Fruit fly (Drosophila melanogaster) whole organism, embryonic: ENCODE results near the gene ple.

Experiments used
- Ada2b ChIP-seq: fragments of 200-800 bp; sonication (Bioruptor generic); IDR thresholded peaks from 2 replicates; pipeline ENCODE4 v1.3.6; 2022; ENCODE audit warnings: missing biosample characterization, missing genetic modification characterization
- Atf3 ChIP-seq: fragments of 200-800 bp; sonication (Bioruptor generic); optimal IDR thresholded peaks from 3 replicates; lab custom pipeline; 2016; ENCODE audit warnings: missing biosample characterization, missing genetic modification characterization
- BEAF-32 ChIP-seq: fragments of 200-800 bp; sonication (Bioruptor generic); optimal IDR thresholded peaks from 3 replicates; lab custom pipeline; 2017; ENCODE audit warnings: missing biosample characterization, missing genetic modification characterization, mild to moderate bottlenecking, moderate library complexity, missing genetic modification reagents
- CG10654 ChIP-seq: fragments of 200-800 bp; sonication (Bioruptor generic); optimal IDR thresholded peaks from 2 replicates; lab custom pipeline; 2016; ENCODE audit warnings: missing biosample characterization, missing genetic modification characterization
- CG10959 ChIP-seq: fragments of 200-800 bp; sonication (Bioruptor generic); IDR thresholded peaks from 2 replicates; pipeline ENCODE4 v1.3.6; 2022; ENCODE audit warnings: missing biosample characterization, missing genetic modification characterization
- CG12155 ChIP-seq: fragments of 200-800 bp; sonication (Bioruptor generic); optimal IDR thresholded peaks from 3 replicates; lab custom pipeline; 2016; ENCODE audit warnings: missing biosample characterization, missing genetic modification characterization
- CG12659 ChIP-seq: fragments of 200-800 bp; sonication (Bioruptor generic); optimal IDR thresholded peaks from 3 replicates; lab custom pipeline; 2017; ENCODE audit warnings: mild to moderate bottlenecking, missing biosample characterization, missing genetic modification reagents, missing genetic modification characterization
- CG12942 ChIP-seq: fragments of 200-800 bp; sonication (Bioruptor generic); optimal IDR thresholded peaks from 3 replicates; lab custom pipeline; 2016; ENCODE audit warnings: missing biosample characterization, missing genetic modification characterization
- CG13287 ChIP-seq: fragments of 200-800 bp; sonication (Bioruptor generic); IDR thresholded peaks from 2 replicates; pipeline ENCODE4 v1.3.6; 2022; ENCODE audit warnings: missing biosample characterization, missing genetic modification characterization; ENCODE audit not compliant: partially characterized antibody
- CG13775 ChIP-seq: fragments of 200-800 bp; sonication (Bioruptor generic); optimal IDR thresholded peaks from 3 replicates; lab custom pipeline; 2017; ENCODE audit warnings: missing biosample characterization, mild to moderate bottlenecking, missing genetic modification characterization
- CG13894 ChIP-seq: fragments of 200-800 bp; sonication (Bioruptor generic); optimal IDR thresholded peaks from 3 replicates; lab custom pipeline; 2018; ENCODE audit warnings: missing biosample characterization, mild to moderate bottlenecking, missing genetic modification characterization, moderate library complexity
- CG14860 ChIP-seq: fragments of 200-800 bp; sonication (Bioruptor generic); IDR thresholded peaks from 3 replicates; pipeline ENCODE4 v1.3.6; 2022; ENCODE audit warnings: missing biosample characterization, missing genetic modification characterization; ENCODE audit not compliant: partially characterized antibody
- CG15696 ChIP-seq: fragments of 200-800 bp; sonication (Bioruptor generic); optimal IDR thresholded peaks from 2 replicates; lab custom pipeline; 2019; ENCODE audit warnings: missing biosample characterization, mild to moderate bottlenecking, missing genetic modification characterization, moderate library complexity
- CG1602 ChIP-seq: fragments of 200-800 bp; sonication (Bioruptor generic); optimal IDR thresholded peaks from 3 replicates; lab custom pipeline; 2016; ENCODE audit warnings: missing biosample characterization, missing genetic modification characterization
- CG17829 ChIP-seq: fragments of 200-800 bp; optimal IDR thresholded peaks from 2 replicates; lab custom pipeline; 2019; ENCODE audit warnings: missing biosample characterization, mild to moderate bottlenecking, missing genetic modification characterization, moderate library complexity
- CG2120 ChIP-seq: fragments of 200-800 bp; sonication (Bioruptor generic); optimal IDR thresholded peaks from 3 replicates; lab custom pipeline; 2016; ENCODE audit warnings: missing biosample characterization, missing genetic modification characterization
- CG3407 ChIP-seq: fragments of 200-800 bp; sonication (Bioruptor generic); optimal IDR thresholded peaks from 2 replicates; lab custom pipeline; 2018; ENCODE audit warnings: missing biosample characterization, mild to moderate bottlenecking, missing genetic modification characterization
- CG34422 ChIP-seq: fragments of 200-800 bp; sonication (Bioruptor generic); IDR thresholded peaks from 3 replicates; pipeline ENCODE4 v1.3.6; 2022; ENCODE audit warnings: missing biosample characterization, missing genetic modification characterization
- CG4730 ChIP-seq: fragments of 200-800 bp; sonication (Bioruptor generic); IDR thresholded peaks from 2 replicates; pipeline ENCODE4 v1.3.6; 2022; ENCODE audit warnings: missing biosample characterization, missing genetic modification characterization
- CG4820 ChIP-seq: fragments of 200-800 bp; sonication (Bioruptor generic); optimal IDR thresholded peaks from 3 replicates; lab custom pipeline; 2016; ENCODE audit warnings: missing biosample characterization, missing genetic modification characterization
- CG6175 ChIP-seq: fragments of 200-800 bp; sonication (Bioruptor generic); IDR thresholded peaks from 3 replicates; pipeline ENCODE4 v1.3.6; 2022; ENCODE audit warnings: missing biosample characterization, missing genetic modification characterization
- CG7786 ChIP-seq: fragments of 200-800 bp; sonication (Bioruptor generic); optimal IDR thresholded peaks from 2 replicates; lab custom pipeline; 2016; ENCODE audit warnings: missing biosample characterization, missing genetic modification characterization
- CG9215 ChIP-seq: fragments of 200-800 bp; sonication (Bioruptor generic); IDR thresholded peaks from 2 replicates; pipeline ENCODE4 v1.3.6; 2022; ENCODE audit warnings: missing biosample characterization, missing genetic modification characterization
- CG9609 ChIP-seq: fragments of 200-800 bp; sonication (Bioruptor generic); optimal IDR thresholded peaks from 3 replicates; lab custom pipeline; 2016; ENCODE audit warnings: missing biosample characterization, missing genetic modification characterization
- CG9727 ChIP-seq: fragments of 200-800 bp; sonication (Bioruptor generic); optimal IDR thresholded peaks from 3 replicates; lab custom pipeline; 2017; ENCODE audit warnings: missing biosample characterization, mild to moderate bottlenecking, missing genetic modification characterization
- Dad ChIP-seq: fragments of 200-800 bp; sonication (Bioruptor generic); optimal IDR thresholded peaks from 3 replicates; lab custom pipeline; 2016; ENCODE audit warnings: missing biosample characterization, missing genetic modification characterization
- Elba2 ChIP-seq: fragments of 200-800 bp; sonication (Bioruptor generic); optimal IDR thresholded peaks from 3 replicates; lab custom pipeline; 2016; ENCODE audit warnings: missing biosample characterization, missing genetic modification characterization
- H2.0 ChIP-seq: fragments of 200-800 bp; sonication (Bioruptor generic); IDR thresholded peaks from 2 replicates; pipeline ENCODE4 v1.3.6; 2022; ENCODE audit warnings: missing biosample characterization, missing genetic modification characterization
- HLH3B ChIP-seq: fragments of 200-800 bp; sonication (Bioruptor generic); IDR thresholded peaks from 2 replicates; pipeline ENCODE4 v1.3.6; 2022; ENCODE audit warnings: missing biosample characterization, missing genetic modification characterization
- Hr3 ChIP-seq: fragments of 200-800 bp; sonication (Bioruptor generic); optimal IDR thresholded peaks from 3 replicates; lab custom pipeline; 2016; ENCODE audit warnings: missing biosample characterization, missing genetic modification characterization
- Rfx ChIP-seq: fragments of 200-800 bp; sonication (Bioruptor generic); IDR thresholded peaks from 2 replicates; pipeline ENCODE4 v1.3.6; 2022; ENCODE audit warnings: missing biosample characterization, missing genetic modification characterization
- Sry-β ChIP-seq: fragments of 200-800 bp; sonication (Bioruptor generic); optimal IDR thresholded peaks from 2 replicates; lab custom pipeline; 2018; ENCODE audit warnings: missing biosample characterization, mild to moderate bottlenecking, missing genetic modification characterization, moderate library complexity
- ab ChIP-seq: fragments of 200-800 bp; sonication (Bioruptor generic); optimal IDR thresholded peaks from 2 replicates; lab custom pipeline; 2016; ENCODE audit warnings: missing biosample characterization, missing genetic modification characterization
- ac ChIP-seq: fragments of 200-800 bp; sonication (Bioruptor generic); optimal IDR thresholded peaks from 3 replicates; lab custom pipeline; 2017; ENCODE audit warnings: missing biosample characterization, mild to moderate bottlenecking, missing genetic modification characterization
- fd96Cb ChIP-seq: fragments of 200-800 bp; sonication (Bioruptor generic); optimal IDR thresholded peaks from 2 replicates; lab custom pipeline; 2018; ENCODE audit warnings: missing biosample characterization, mild to moderate bottlenecking, missing genetic modification characterization, moderate library complexity
- gsb ChIP-seq: fragments of 200-800 bp; sonication (Bioruptor generic); IDR thresholded peaks from 2 replicates; pipeline ENCODE4 v1.3.6; 2022; ENCODE audit warnings: missing biosample characterization, missing genetic modification characterization
- ham ChIP-seq: fragments of 200-800 bp; sonication (Bioruptor generic); IDR thresholded peaks from 2 replicates; pipeline ENCODE4 v1.3.6; 2022; ENCODE audit warnings: missing biosample characterization, missing genetic modification characterization
- hb ChIP-seq: fragments of 200-800 bp; sonication (Bioruptor generic); IDR thresholded peaks from 3 replicates; pipeline ENCODE4 v1.3.6; 2022; ENCODE audit warnings: missing biosample characterization, missing genetic modification characterization; ENCODE audit not compliant: partially characterized antibody
- jumu ChIP-seq: fragments of 200-800 bp; sonication (Bioruptor generic); optimal IDR thresholded peaks from 3 replicates; lab custom pipeline; 2016; ENCODE audit warnings: missing biosample characterization, missing genetic modification characterization
- lmd ChIP-seq: fragments of 200-800 bp; sonication (Bioruptor generic); IDR thresholded peaks from 2 replicates; pipeline ENCODE4 v1.3.6; 2022; ENCODE audit warnings: missing biosample characterization, missing genetic modification characterization
- lola ChIP-seq, 3 experiments: fragments of >200 bp in 2 of 3; fragments of 200-800 bp in 1 of 3; sonication (Bioruptor generic) in 1 of 3; optimal IDR thresholded peaks; 2 replicates each; lab custom pipeline; 2017 to 2019; ENCODE audit warnings: missing biosample characterization in 3 of 3, missing genetic modification characterization in 3 of 3, mild to moderate bottlenecking in 1 of 3, moderate library complexity in 1 of 3
- mam ChIP-seq: fragments of 200-800 bp; sonication (Bioruptor generic); optimal IDR thresholded peaks from 3 replicates; lab custom pipeline; 2016; ENCODE audit warnings: missing biosample characterization, missing genetic modification characterization
- mirr ChIP-seq: fragments of 200-800 bp; sonication (Bioruptor generic); optimal IDR thresholded peaks from 3 replicates; lab custom pipeline; 2018; ENCODE audit warnings: missing biosample characterization, mild to moderate bottlenecking, missing genetic modification characterization
- nerfin-1 ChIP-seq: fragments of 200-800 bp; sonication (Bioruptor generic); optimal IDR thresholded peaks from 3 replicates; lab custom pipeline; 2019; ENCODE audit warnings: missing biosample characterization, mild to moderate bottlenecking, missing genetic modification characterization, moderate library complexity
- nerfin-2 ChIP-seq: fragments of 200-800 bp; sonication (Bioruptor generic); IDR thresholded peaks from 2 replicates; pipeline ENCODE4 v1.3.6; 2022; ENCODE audit warnings: missing biosample characterization, missing genetic modification characterization; ENCODE audit not compliant: partially characterized antibody
- rib ChIP-seq: fragments of 200-800 bp; sonication (Bioruptor generic); IDR thresholded peaks from 2 replicates; pipeline ENCODE4 v1.3.6; 2022; ENCODE audit warnings: missing biosample characterization, missing genetic modification characterization
- sisA ChIP-seq: fragments of 200-800 bp; sonication (Bioruptor generic); IDR thresholded peaks from 2 replicates; pipeline ENCODE4 v1.3.6; 2022; ENCODE audit warnings: missing biosample characterization, missing genetic modification characterization
- tgo ChIP-seq: fragments of 200-800 bp; sonication (Bioruptor generic); IDR thresholded peaks from 3 replicates; pipeline ENCODE4 v1.3.6; 2022; ENCODE audit warnings: missing biosample characterization, missing genetic modification characterization
- tna ChIP-seq: fragments of 200-800 bp; sonication (Bioruptor generic); IDR thresholded peaks from 2 replicates; pipeline ENCODE4 v1.3.6; 2022; ENCODE audit warnings: missing biosample characterization, missing genetic modification characterization; ENCODE audit not compliant: partially characterized antibody
- unc-4 ChIP-seq: fragments of 200-800 bp; sonication (Bioruptor generic); IDR thresholded peaks from 2 replicates; pipeline ENCODE4 v1.3.6; 2022; ENCODE audit warnings: missing biosample characterization, missing genetic modification characterization; ENCODE audit not compliant: partially characterized antibody

Gene ple

dm6 chr3L:6742974-6743345 lies 23.6 kb upstream of the ple start, which contains the start of gene dikar (continued):
- peak; percentile 8 for TF ChIP-seq CG4820 (GFP tag; lab: Kevin White, UChicago)
- peak; percentile 67 for TF ChIP-seq CG9215 (GFP tag; lab: Robert Waterston, UW)
- TF ChIP-seq mam (GFP tag; lab: Kevin White, UChicago) = peak; percentile 68
- TF ChIP-seq gsb (GFP tag; lab: Robert Waterston, UW) = peak; percentile 5; the same call in 1 of the 2 replicates
- TF ChIP-seq nerfin-1 (tag; lab: Kevin White, UChicago) = peak; percentile 67
- TF ChIP-seq CG4730 (GFP tag; lab: Robert Waterston, UW) = peak; percentile 45
- TF ChIP-seq fd96Cb (tag; lab: Kevin White, UChicago) = no peak
- TF ChIP-seq jumu = peak; percentile 22
- peak; percentile 66 for TF ChIP-seq sisA (GFP tag; lab: Robert Waterston, UW)
- TF ChIP-seq mirr (GFP tag; lab: Kevin White, UChicago) = no peak
- TF ChIP-seq CG14860 (GFP tag; lab: Robert Waterston, UW) = peak; percentile 67
- peak; percentile 71 for TF ChIP-seq CG13775 (GFP tag; lab: Kevin White, UChicago)
- no peak for TF ChIP-seq ham (GFP tag; lab: Robert Waterston, UW)
- no peak for TF ChIP-seq CG13894 (tag; lab: Kevin White, UChicago)
- peak; percentile 23; the same call in 1 of the 2 replicates for TF ChIP-seq HLH3B (GFP tag; lab: Robert Waterston, UW)
- peak; percentile 73 for TF ChIP-seq CG13287 (GFP tag; lab: Robert Waterston, UW)
- TF ChIP-seq CG15696 (tag; lab: Kevin White, UChicago) = peak; percentile 37
- TF ChIP-seq CG6175 = 0 out of 3 replicates have a peak, but pooled peaks have one; percentile 45
- peak; percentile 28 for TF ChIP-seq CG7786
- peak; percentile 77 for TF ChIP-seq CG34422
- TF ChIP-seq CG10959 (GFP tag; lab: Robert Waterston, UW) = peak; percentile 28; the same call in 1 of the 2 replicates
- peak; percentile 67 for TF ChIP-seq CG2120
- peak; percentile 43 for TF ChIP-seq nerfin-2 (GFP tag; lab: Robert Waterston, UW)
- TF ChIP-seq CG9609 (GFP tag; lab: Kevin White, UChicago) = peak; percentile 34
- TF ChIP-seq Elba2 (GFP tag; lab: Kevin White, UChicago) = no peak
- peak; percentile 74 for TF ChIP-seq Sry-β
- TF ChIP-seq BEAF-32 (GFP tag; lab: Kevin White, UChicago) = peak; percentile 80
- TF ChIP-seq CG17829 (tag; lab: Kevin White, UChicago) = peak; percentile 47
- TF ChIP-seq Hr3 (GFP tag; lab: Kevin White, UChicago) = peak; percentile 67
- TF ChIP-seq CG12659 (GFP tag; lab: Kevin White, UChicago) = peak; percentile 40
- TF ChIP-seq Atf3 = peak; percentile 19
- peak; percentile 16 for TF ChIP-seq Dad (GFP tag; lab: Kevin White, UChicago)
- peak; percentile 20 for TF ChIP-seq CG12942 (GFP tag; lab: Kevin White, UChicago)
- peak; percentile 65 for TF ChIP-seq lmd (GFP tag; lab: Robert Waterston, UW)
- peak; percentile 9 for TF ChIP-seq ac (GFP tag; lab: Kevin White, UChicago)
- peak; percentile 67; the same call in 1 of the 2 replicates for TF ChIP-seq unc-4 (GFP tag; lab: Robert Waterston, UW)
- TF ChIP-seq CG9727 = peak; percentile 72
- TF ChIP-seq CG1602 = peak; percentile 41
- no peak for TF ChIP-seq CG3407 (GFP tag; lab: Kevin White, UChicago)
- 0 out of 2 replicates have a peak, but pooled peaks have one; percentile 31 for TF ChIP-seq Ada2b (GFP tag; lab: Robert Waterston, UW)
- peak; percentile 70 for TF ChIP-seq hb (GFP tag; lab: Robert Waterston, UW)
- no peak for TF ChIP-seq ab (GFP tag; lab: Kevin White, UChicago)
- peak; percentile 34 for TF ChIP-seq CG12155 (GFP tag; lab: Kevin White, UChicago)
- TF ChIP-seq tna (GFP tag; lab: Robert Waterston, UW) = peak; percentile 58
- TF ChIP-seq Rfx (GFP tag; lab: Robert Waterston, UW) = peak; percentile 88
- no peak for TF ChIP-seq CG10654 (GFP tag; lab: Kevin White, UChicago)
- TF ChIP-seq rib = peak; percentile 22; the same call in 1 of the 2 replicates
- TF ChIP-seq lola (GFP tag; optimal IDR thresholded peaks at IDR 0.05; lab: Kevin White, UChicago) = peak in 1 of 3 experiments; percentile 61
- TF ChIP-seq H2.0 = peak; percentile 56; the same call in 1 of the 2 replicates
- TF ChIP-seq tgo = peak; percentile 56
